Worm (Caenorhabditis elegans) whole organism, young adult: ENCODE results near the gene F53H4.2.

Experiments used
- B0261.1 ChIP-seq: sonication (generic microtip); optimal IDR thresholded peaks from 2 replicates; lab custom pipeline; 2016; ENCODE audit warnings: mild to moderate bottlenecking, missing genetic modification characterization, moderate library complexity, missing compliant biosample characterization
- B0336.3 ChIP-seq: fragments of 200-800 bp; sonication (Bioruptor generic); IDR thresholded peaks from 2 replicates; pipeline ENCODE4 v1.3.6; 2022; ENCODE audit warnings: missing genetic modification characterization, missing compliant biosample characterization
- F22D6.2 ChIP-seq: sonication (generic microtip); optimal IDR thresholded peaks from 2 replicates; lab custom pipeline; 2016; ENCODE audit warnings: mild to moderate bottlenecking, missing genetic modification characterization, missing compliant biosample characterization
- F23B12.7 ChIP-seq: sonication (generic microtip); optimal IDR thresholded peaks from 2 replicates; lab custom pipeline; 2017; ENCODE audit warnings: missing genetic modification characterization, mild to moderate bottlenecking, missing compliant biosample characterization, antibody characterized with exemption, moderate library complexity; ENCODE audit not compliant: insufficient read depth
- K11D2.4 ChIP-seq: fragments of 200-800 bp; sonication (Bioruptor generic); IDR thresholded peaks from 2 replicates; pipeline ENCODE4 v1.3.6; 2022; ENCODE audit warnings: missing genetic modification reagents, missing genetic modification characterization, missing compliant biosample characterization
- K12H6.12 ChIP-seq: fragments of 200-800 bp; sonication (Bioruptor generic); optimal IDR thresholded peaks from 2 replicates; lab custom pipeline; 2018; ENCODE audit warnings: mild to moderate bottlenecking, missing genetic modification characterization, missing compliant biosample characterization
- Y95B8A.8 ChIP-seq: fragments of 200-800 bp; sonication (Bioruptor generic); IDR thresholded peaks from 2 replicates; pipeline ENCODE4 v1.3.6; 2022; ENCODE audit warnings: missing genetic modification reagents, missing genetic modification characterization, missing compliant biosample characterization
- ZK185.1 ChIP-seq: sonication (generic microtip); optimal IDR thresholded peaks from 2 replicates; lab custom pipeline; 2016; ENCODE audit warnings: mild to moderate bottlenecking, missing genetic modification characterization, missing compliant biosample characterization; ENCODE audit not compliant: poor library complexity, severe bottlenecking
- akir-1 ChIP-seq: fragments of 200-800 bp; sonication (Bioruptor generic); optimal IDR thresholded peaks from 2 replicates; lab custom pipeline; 2018; ENCODE audit warnings: mild to moderate bottlenecking, missing genetic modification characterization, moderate library complexity, missing compliant biosample characterization
- aptf-2 ChIP-seq: fragments of 200-800 bp; sonication (Bioruptor generic); conservative IDR thresholded peaks from 2 replicates; pipeline ENCODE4 v1.3.6; 2022; ENCODE audit warnings: missing genetic modification reagents, missing genetic modification characterization, missing compliant biosample characterization
- attf-3 ChIP-seq: fragments of 200-800 bp; sonication (Bioruptor generic); conservative IDR thresholded peaks from 2 replicates; pipeline ENCODE4 v1.3.6; 2022; ENCODE audit warnings: missing genetic modification reagents, missing genetic modification characterization, missing compliant biosample characterization
- attf-5 ChIP-seq: fragments of 200-800 bp; sonication (Bioruptor generic); optimal IDR thresholded peaks from 2 replicates; lab custom pipeline; 2018; ENCODE audit warnings: mild to moderate bottlenecking, missing genetic modification characterization, missing compliant biosample characterization
- bed-1 ChIP-seq: fragments of 200-800 bp; sonication (Bioruptor generic); IDR thresholded peaks from 2 replicates; pipeline ENCODE4 v1.3.6; 2022; ENCODE audit warnings: missing genetic modification reagents, missing genetic modification characterization, missing compliant biosample characterization
- cebp-1 ChIP-seq, 2 experiments: fragments of 200-800 bp in 1 of 2; sonication (Bioruptor generic) in 1 of 2; sonication (generic microtip) in 1 of 2; IDR thresholded peaks in 1 of 2; optimal IDR thresholded peaks in 1 of 2; 2 replicates each; pipeline versions ENCODE4 v1.3.6 to Lab custom; 2017 to 2022; ENCODE audit warnings: missing compliant biosample characterization in 2 of 2, missing genetic modification characterization in 2 of 2, mild to moderate bottlenecking in 1 of 2, missing genetic modification reagents in 1 of 2, moderate library complexity in 1 of 2
- cebp-2 ChIP-seq: fragments of 200-800 bp; sonication (Bioruptor generic); IDR thresholded peaks from 2 replicates; pipeline ENCODE4 v1.3.6; 2022; ENCODE audit warnings: missing genetic modification characterization, missing compliant biosample characterization
- ceh-100 ChIP-seq: fragments of 200-800 bp; sonication (Bioruptor generic); IDR thresholded peaks from 2 replicates; pipeline ENCODE4 v1.3.6; 2022; ENCODE audit warnings: missing genetic modification reagents, missing genetic modification characterization, missing compliant biosample characterization
- ceh-40 ChIP-seq: fragments of 200-800 bp; sonication (Bioruptor generic); IDR thresholded peaks from 2 replicates; pipeline ENCODE4 v1.3.6; 2022; ENCODE audit warnings: missing genetic modification characterization, missing compliant biosample characterization
- ceh-58 ChIP-seq: fragments of 200-800 bp; sonication (Bioruptor generic); IDR thresholded peaks from 2 replicates; pipeline ENCODE4 v1.3.6; 2022; ENCODE audit warnings: missing genetic modification characterization, missing compliant biosample characterization
- ceh-91 ChIP-seq: fragments of 200-800 bp; sonication (Bioruptor generic); IDR thresholded peaks from 2 replicates; pipeline ENCODE4 v1.3.6; 2022; ENCODE audit warnings: missing genetic modification reagents, missing genetic modification characterization, missing compliant biosample characterization
- chd-7 ChIP-seq: sonication (generic microtip); optimal IDR thresholded peaks from 2 replicates; lab custom pipeline; 2016; ENCODE audit warnings: mild to moderate bottlenecking, missing genetic modification characterization, moderate library complexity, missing compliant biosample characterization
- die-1 ChIP-seq: sonication (generic microtip); optimal IDR thresholded peaks from 2 replicates; lab custom pipeline; 2016; ENCODE audit warnings: missing genotype, mild to moderate bottlenecking, missing genetic modification characterization, missing compliant biosample characterization
- dox-1 ChIP-seq: fragments of 200-800 bp; sonication (Bioruptor generic); IDR thresholded peaks from 2 replicates; pipeline ENCODE4 v1.3.6; 2022; ENCODE audit warnings: missing genetic modification reagents, missing genetic modification characterization, missing compliant biosample characterization
- fkh-3 ChIP-seq: sonication (generic microtip); optimal IDR thresholded peaks from 2 replicates; lab custom pipeline; 2016; ENCODE audit warnings: mild to moderate bottlenecking, missing genetic modification characterization, missing compliant biosample characterization
- gei-17 ChIP-seq: fragments of 200-800 bp; sonication (Bioruptor generic); optimal IDR thresholded peaks from 2 replicates; lab custom pipeline; 2018; ENCODE audit warnings: mild to moderate bottlenecking, missing genetic modification characterization, missing compliant biosample characterization
- hlh-12 ChIP-seq: sonication (generic microtip); optimal IDR thresholded peaks from 2 replicates; lab custom pipeline; 2016; ENCODE audit warnings: missing genetic modification characterization, missing compliant biosample characterization
- lag-1 ChIP-seq: fragments of 200-800 bp; sonication (Bioruptor generic); IDR thresholded peaks from 2 replicates; pipeline ENCODE4 v1.3.6; 2022; ENCODE audit warnings: missing genetic modification reagents, missing genetic modification characterization, missing compliant biosample characterization
- let-526 ChIP-seq: fragments of 200-800 bp; sonication (Bioruptor generic); IDR thresholded peaks from 2 replicates; pipeline ENCODE4 v1.3.6; 2022; ENCODE audit warnings: missing genetic modification reagents, missing genetic modification characterization, missing compliant biosample characterization
- lin-26 ChIP-seq: fragments of 200-800 bp; sonication (Bioruptor generic); IDR thresholded peaks from 2 replicates; pipeline ENCODE4 v1.3.6; 2022; ENCODE audit warnings: missing genetic modification reagents, missing genetic modification characterization, missing compliant biosample characterization
- lir-1 ChIP-seq: fragments of 200-800 bp; sonication (Bioruptor generic); conservative IDR thresholded peaks from 2 replicates; pipeline ENCODE4 v1.3.6; 2022; ENCODE audit warnings: missing genetic modification reagents, missing genetic modification characterization, missing compliant biosample characterization
- lsl-1 ChIP-seq: fragments of 200-800 bp; sonication (Bioruptor generic); optimal IDR thresholded peaks from 2 replicates; lab custom pipeline; 2018; ENCODE audit warnings: mild to moderate bottlenecking, missing genetic modification characterization, moderate library complexity, missing compliant biosample characterization
- madf-8 ChIP-seq: fragments of 200-800 bp; sonication (Bioruptor generic); conservative IDR thresholded peaks from 2 replicates; pipeline ENCODE4 v1.3.6; 2022; ENCODE audit warnings: missing genetic modification reagents, missing genetic modification characterization, missing compliant biosample characterization
- nfyb-1 ChIP-seq: fragments of 200-800 bp; sonication (Bioruptor generic); IDR thresholded peaks from 2 replicates; pipeline ENCODE4 v1.3.6; 2022; ENCODE audit warnings: missing genetic modification reagents, missing genetic modification characterization, missing compliant biosample characterization
- nhr-179 ChIP-seq: sonication (generic microtip); optimal IDR thresholded peaks from 2 replicates; lab custom pipeline; 2016; ENCODE audit warnings: mild to moderate bottlenecking, missing genetic modification characterization, missing compliant biosample characterization
- nhr-27 ChIP-seq: fragments of 200-800 bp; sonication (Bioruptor generic); optimal IDR thresholded peaks from 2 replicates; lab custom pipeline; 2018; ENCODE audit warnings: mild to moderate bottlenecking, missing genetic modification characterization, moderate library complexity, missing compliant biosample characterization
- nhr-90 ChIP-seq: sonication (generic microtip); optimal IDR thresholded peaks from 2 replicates; lab custom pipeline; 2016; ENCODE audit warnings: missing genotype, mild to moderate bottlenecking, missing genetic modification characterization, missing compliant biosample characterization
- repo-1 ChIP-seq: sonication (generic microtip); optimal IDR thresholded peaks from 2 replicates; lab custom pipeline; 2017; ENCODE audit warnings: mild to moderate bottlenecking, missing genetic modification characterization, missing compliant biosample characterization
- snpc-3.4 ChIP-seq: sonication (generic microtip); optimal IDR thresholded peaks from 2 replicates; lab custom pipeline; 2017; ENCODE audit warnings: missing genetic modification characterization, mild to moderate bottlenecking, missing compliant biosample characterization, antibody characterized with exemption, moderate library complexity, missing genotype, missing genetic modification reagents
- somi-1 ChIP-seq: fragments of 200-800 bp; sonication (Bioruptor generic); optimal IDR thresholded peaks from 2 replicates; lab custom pipeline; 2018; ENCODE audit warnings: mild to moderate bottlenecking, missing genetic modification characterization, missing compliant biosample characterization
- sptf-2 ChIP-seq: fragments of 200-800 bp; sonication (Bioruptor generic); optimal IDR thresholded peaks from 2 replicates; lab custom pipeline; 2018; ENCODE audit warnings: mild to moderate bottlenecking, missing genetic modification characterization, missing compliant biosample characterization
- ztf-18 ChIP-seq: sonication (generic microtip); optimal IDR thresholded peaks from 2 replicates; lab custom pipeline; 2016; ENCODE audit warnings: missing genotype, mild to moderate bottlenecking, missing genetic modification characterization, missing compliant biosample characterization
- ztf-25 ChIP-seq: fragments of 200-800 bp; sonication (Bioruptor generic); IDR thresholded peaks from 2 replicates; pipeline ENCODE4 v1.3.6; 2022; ENCODE audit warnings: missing genetic modification reagents, missing genetic modification characterization, missing compliant biosample characterization
- ztf-3 ChIP-seq: fragments of 200-800 bp; sonication (Bioruptor generic); optimal IDR thresholded peaks from 2 replicates; lab custom pipeline; 2018; ENCODE audit warnings: mild to moderate bottlenecking, missing genetic modification characterization, missing compliant biosample characterization
- ztf-6 ChIP-seq: fragments of 200-800 bp; sonication (Bioruptor generic); IDR thresholded peaks from 2 replicates; pipeline ENCODE4 v1.3.6; 2022; ENCODE audit warnings: missing genetic modification reagents, missing genetic modification characterization, missing compliant biosample characterization

Gene F53H4.2

DNA sequence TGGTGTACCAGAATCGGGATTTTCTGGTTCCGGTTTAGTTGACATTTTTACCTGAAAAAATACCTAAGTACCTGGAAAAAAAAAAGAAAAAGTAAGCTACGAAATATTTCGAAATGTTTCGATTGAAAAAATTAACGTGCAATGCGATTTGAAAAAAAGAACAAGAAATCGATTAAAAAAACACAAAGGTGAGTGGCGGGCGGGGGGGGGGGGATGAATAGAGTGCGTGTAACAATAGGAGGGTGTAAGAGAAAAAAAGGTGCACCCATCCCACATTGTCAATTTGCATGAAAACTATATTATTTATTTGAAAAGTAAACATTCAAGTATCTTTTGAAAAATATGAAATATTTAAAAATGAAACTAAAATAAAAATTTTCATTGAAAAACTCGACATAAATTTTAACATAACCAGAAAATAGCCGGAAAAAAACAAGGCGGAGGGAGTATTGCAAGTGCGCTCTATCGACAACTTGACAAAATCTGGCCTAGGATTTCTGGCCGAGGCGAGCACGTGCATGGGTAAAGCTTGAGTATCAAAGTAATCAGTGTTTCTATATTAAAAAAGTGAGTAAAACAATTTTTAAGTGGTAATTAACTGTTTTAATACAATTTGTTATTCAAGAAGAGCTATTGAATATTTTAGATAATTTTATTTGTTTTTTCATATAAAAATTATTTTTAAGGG lies 9.1 kb downstream of the F53H4.2 start, which contains the start of the genes csb-1 and F53H4.4 (continued):
- TF ChIP-seq chd-7 (tag; lab: Kevin White, UChicago) (no peak), lir-1 (GFP tag; lab: Robert Waterston, UW) (no peak), dox-1 (GFP tag; lab: Robert Waterston, UW) (peak; percentile 83), hlh-12 (tag; lab: Kevin White, UChicago) (no peak), attf-3 (GFP tag; lab: Robert Waterston, UW) (no peak), ceh-100 (GFP tag; lab: Robert Waterston, UW) (no peak), let-526 (no peak), nhr-179 (tag; lab: Kevin White, UChicago) (no peak), nhr-27 (tag; lab: Kevin White, UChicago) (no peak), sptf-2 (no peak), aptf-2 (GFP tag; lab: Robert Waterston, UW) (no peak), lag-1 (GFP tag; lab: Robert Waterston, UW) (no peak), die-1 (no peak), cebp-2 (no peak), F23B12.7 (tag; lab: Kevin White, UChicago) (peak; percentile 66), attf-5 (GFP tag; lab: Kevin White, UChicago) (peak; percentile 82), ztf-3 (no peak), ceh-91 (GFP tag; lab: Robert Waterston, UW) (no peak), akir-1 (GFP tag; lab: Kevin White, UChicago) (no peak), lsl-1 (GFP tag; lab: Kevin White, UChicago) (no peak), Y95B8A.8 (GFP tag; lab: Robert Waterston, UW) (no peak), somi-1 (no peak), F22D6.2 (tag; lab: Kevin White, UChicago) (no peak), nhr-90 (tag; lab: Kevin White, UChicago) (no peak), repo-1 (tag; lab: Kevin White, UChicago) (no peak), bed-1 (GFP tag; lab: Robert Waterston, UW) (no peak), ZK185.1 (tag; lab: Kevin White, UChicago) (peak; percentile 73), ceh-58 (GFP tag; lab: Robert Waterston, UW) (no peak), K12H6.12 (tag; lab: Kevin White, UChicago) (peak; percentile 23), ztf-18 (tag; lab: Kevin White, UChicago) (peak; percentile 47), lin-26 (no peak)
- TF ChIP-seq, all 124 proteins: peak for 17

DNA sequence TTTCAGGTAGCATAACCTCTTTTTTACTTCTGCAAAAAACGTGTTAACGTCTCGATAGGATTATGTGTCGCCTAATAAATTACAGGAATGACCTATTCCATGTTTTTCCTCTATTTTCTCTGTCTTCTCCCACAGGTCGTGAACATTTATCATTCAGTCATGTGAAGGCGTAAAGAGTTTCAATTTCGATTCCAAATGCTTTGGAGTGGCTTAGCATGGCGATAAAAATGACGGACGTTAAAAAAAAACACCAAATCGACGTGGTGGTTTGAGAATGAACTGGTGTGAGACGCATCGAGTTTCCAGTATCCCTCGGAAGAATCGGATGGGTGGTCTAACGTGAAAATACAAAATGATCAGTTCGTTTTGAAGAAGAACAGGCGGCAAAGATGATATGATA lies 12.6 kb downstream of the F53H4.2 start:
- TF ChIP-seq ceh-58 (GFP tag; lab: Robert Waterston, UW): no peak
- TF ChIP-seq ztf-6 (GFP tag; lab: Robert Waterston, UW): no peak
- TF ChIP-seq fkh-3 (tag; lab: Kevin White, UChicago): no peak
- TF ChIP-seq madf-8 (GFP tag; lab: Robert Waterston, UW): no peak
- no peak for TF ChIP-seq B0261.1 (tag; lab: Kevin White, UChicago)
- no peak for TF ChIP-seq ztf-25 (GFP tag; lab: Robert Waterston, UW)
- TF ChIP-seq B0336.3 (GFP tag; lab: Robert Waterston, UW): no peak
- TF ChIP-seq cebp-1 (GFP tag; IDR thresholded peaks at IDR 0.05; lab: Robert Waterston, UW): no peak
- TF ChIP-seq cebp-1 (tag; optimal IDR thresholded peaks at IDR 0.05; lab: Kevin White, UChicago): no peak
- no peak for TF ChIP-seq lag-1 (GFP tag; lab: Robert Waterston, UW)
- TF ChIP-seq ceh-40 (GFP tag; lab: Robert Waterston, UW): no peak
- no peak for TF ChIP-seq chd-7 (tag; lab: Kevin White, UChicago)
- no peak for TF ChIP-seq K11D2.4 (GFP tag; lab: Robert Waterston, UW)
- TF ChIP-seq dox-1 (GFP tag; lab: Robert Waterston, UW): no peak
- no peak for TF ChIP-seq snpc-3.4 (tag; lab: Kevin White, UChicago)
- TF ChIP-seq nfyb-1: no peak
- TF ChIP-seq gei-17 (GFP tag; lab: Kevin White, UChicago): no peak
